Worm (Caenorhabditis elegans) whole organism, L1 larva: Measurements from ENCODE around the gene hum-5.

Source experiments
- C04F5.9 ChIP-seq: sonication (generic microtip); optimal IDR thresholded peaks from 2 replicates; lab custom pipeline; 2016; ENCODE audit warnings: missing genetic modification characterization, missing compliant biosample characterization
- C16A3.4 ChIP-seq: fragments of 150-350 bp; optimal IDR thresholded peaks from 2 replicates; lab custom pipeline; 2014; ENCODE audit warnings: missing biosample characterization, missing genetic modification characterization
- F16B12.6 ChIP-seq: fragments of 150-350 bp; optimal IDR thresholded peaks from 2 replicates; lab custom pipeline; 2014; ENCODE audit warnings: missing biosample characterization, missing genetic modification characterization
- aha-1 ChIP-seq: fragments of 150-350 bp; optimal IDR thresholded peaks from 2 replicates; lab custom pipeline; 2014; ENCODE audit warnings: missing biosample characterization, missing genetic modification characterization
- blmp-1 ChIP-seq: fragments of 150-350 bp; optimal IDR thresholded peaks from 2 replicates; lab custom pipeline; 2014; ENCODE audit warnings: missing biosample characterization, missing genetic modification characterization
- dpl-1 ChIP-seq, 3 experiments: fragments of 150-350 bp in 2 of 3; sonication (generic microtip) in 1 of 3; optimal IDR thresholded peaks; 2 replicates each; lab custom pipeline; 2014 to 2017; ENCODE audit warnings: missing biosample characterization in 3 of 3, missing genetic modification characterization in 3 of 3, missing genetic modification reagents in 3 of 3
- dsc-1 ChIP-seq: sonication (generic microtip); optimal IDR thresholded peaks from 2 replicates; lab custom pipeline; 2016; ENCODE audit warnings: mild to moderate bottlenecking, missing genetic modification characterization, missing compliant biosample characterization
- efl-1 ChIP-seq, 4 experiments: fragments of 150-350 bp; optimal IDR thresholded peaks in 3 of 4; peaks in 1 of 4; 1 replicate in 1 of 4; 2 replicates in 3 of 4; lab custom pipeline; 2014; ENCODE audit warnings: missing biosample characterization in 2 of 4, missing genetic modification characterization in 2 of 4, missing genetic modification reagents in 2 of 4
- fkh-10 ChIP-seq: sonication (generic microtip); optimal IDR thresholded peaks from 2 replicates; lab custom pipeline; 2017; ENCODE audit warnings: missing biosample characterization, missing genetic modification reagents, missing genetic modification characterization
- fkh-4 ChIP-seq: sonication (generic microtip); optimal IDR thresholded peaks from 2 replicates; lab custom pipeline; 2016; ENCODE audit warnings: missing compliant biosample characterization, missing genetic modification characterization, borderline replicate concordance
- grh-1 ChIP-seq: fragments of 200-800 bp; sonication (Bioruptor generic); IDR thresholded peaks from 2 replicates; pipeline ENCODE4 v1.3.6; 2022; ENCODE audit warnings: missing genetic modification reagents, missing genetic modification characterization, missing compliant biosample characterization
- hlh-4 ChIP-seq: sonication (generic microtip); optimal IDR thresholded peaks from 2 replicates; lab custom pipeline; 2016; ENCODE audit warnings: mild to moderate bottlenecking, missing genetic modification characterization, missing compliant biosample characterization
- irx-1 ChIP-seq: sonication (generic microtip); optimal IDR thresholded peaks from 2 replicates; lab custom pipeline; 2016; ENCODE audit warnings: missing genetic modification characterization, missing compliant biosample characterization
- jun-1 ChIP-seq: fragments of 150-350 bp; optimal IDR thresholded peaks from 2 replicates; lab custom pipeline; 2014; ENCODE audit warnings: missing biosample characterization, missing genetic modification reagents, missing genetic modification characterization
- lin-13 ChIP-seq: fragments of 150-350 bp; optimal IDR thresholded peaks from 2 replicates; lab custom pipeline; 2014; ENCODE audit warnings: missing biosample characterization, missing genetic modification reagents, missing genetic modification characterization
- lin-15B ChIP-seq: fragments of 150-350 bp; sonication (generic microtip); optimal IDR thresholded peaks from 3 replicates; lab custom pipeline; 2014; ENCODE audit warnings: missing biosample characterization, missing genetic modification characterization
- lin-35 ChIP-seq, 2 experiments: fragments of 150-350 bp; optimal IDR thresholded peaks; 2 replicates each; lab custom pipeline; 2014; ENCODE audit warnings: missing biosample characterization in 2 of 2, missing genetic modification characterization in 2 of 2, missing genetic modification reagents in 2 of 2
- lsy-2 ChIP-seq, 2 experiments: fragments of 150-350 bp; optimal IDR thresholded peaks; 2 replicates each; lab custom pipeline; 2014; ENCODE audit warnings: missing biosample characterization in 2 of 2, missing genetic modification characterization in 2 of 2
- mef-2 ChIP-seq: fragments of 150-350 bp; optimal IDR thresholded peaks from 2 replicates; lab custom pipeline; 2014; ENCODE audit warnings: missing biosample characterization, missing genetic modification characterization
- mep-1 ChIP-seq: fragments of 150-350 bp; optimal IDR thresholded peaks from 2 replicates; lab custom pipeline; 2014; ENCODE audit warnings: missing biosample characterization, missing genetic modification characterization
- nhr-11 ChIP-seq: fragments of 150-350 bp; optimal IDR thresholded peaks from 2 replicates; lab custom pipeline; 2014; ENCODE audit warnings: missing biosample characterization, missing genetic modification characterization
- nhr-19 ChIP-seq: fragments of 200-800 bp; sonication (Bioruptor generic); conservative IDR thresholded peaks from 2 replicates; pipeline ENCODE4 v1.3.6; 2022; ENCODE audit warnings: missing genetic modification characterization, missing compliant biosample characterization
- nhr-20 ChIP-seq: sonication (generic microtip); optimal IDR thresholded peaks from 2 replicates; lab custom pipeline; 2016; ENCODE audit warnings: mild to moderate bottlenecking, missing genetic modification characterization, missing compliant biosample characterization
- nhr-28 ChIP-seq: fragments of 150-350 bp; optimal IDR thresholded peaks from 2 replicates; lab custom pipeline; 2014; ENCODE audit warnings: missing biosample characterization, missing genetic modification characterization
- nhr-47 ChIP-seq: sonication (generic microtip); optimal IDR thresholded peaks from 2 replicates; lab custom pipeline; 2016; ENCODE audit warnings: mild to moderate bottlenecking, missing genetic modification characterization, moderate library complexity, missing compliant biosample characterization
- nhr-84 ChIP-seq: sonication (generic microtip); optimal IDR thresholded peaks from 2 replicates; lab custom pipeline; 2017; ENCODE audit warnings: missing biosample characterization, missing genetic modification characterization
- pqm-1 ChIP-seq: sonication (generic microtip); optimal IDR thresholded peaks from 3 replicates; lab custom pipeline; 2017; ENCODE audit warnings: missing biosample characterization, missing genetic modification characterization
- rnt-1 ChIP-seq: sonication (generic microtip); optimal IDR thresholded peaks from 2 replicates; lab custom pipeline; 2016; ENCODE audit warnings: mild to moderate bottlenecking, missing genetic modification characterization, moderate library complexity, missing compliant biosample characterization
- skn-1 ChIP-seq: fragments of 150-350 bp; optimal IDR thresholded peaks from 2 replicates; lab custom pipeline; 2014; ENCODE audit warnings: missing biosample characterization, missing genetic modification characterization
- snpc-4 ChIP-seq: fragments of 150-350 bp; optimal IDR thresholded peaks from 2 replicates; lab custom pipeline; 2014; ENCODE audit warnings: missing biosample characterization, missing genetic modification characterization
- sox-4 ChIP-seq: sonication (generic microtip); optimal IDR thresholded peaks from 2 replicates; lab custom pipeline; 2016; ENCODE audit warnings: missing genetic modification characterization, missing compliant biosample characterization
- sptf-1 ChIP-seq: fragments of 150-350 bp; optimal IDR thresholded peaks from 2 replicates; lab custom pipeline; 2014; ENCODE audit warnings: missing biosample characterization, missing genetic modification characterization
- tbx-2 ChIP-seq: sonication (generic microtip); optimal IDR thresholded peaks from 2 replicates; lab custom pipeline; 2016; ENCODE audit warnings: missing genetic modification characterization, missing compliant biosample characterization
- unc-30 ChIP-seq: sonication (generic microtip); optimal IDR thresholded peaks from 2 replicates; lab custom pipeline; 2017; ENCODE audit warnings: missing biosample characterization, missing genetic modification characterization
- unc-62 ChIP-seq: fragments of 150-350 bp; optimal IDR thresholded peaks from 2 replicates; lab custom pipeline; 2014; ENCODE audit warnings: missing biosample characterization, missing genetic modification reagents, missing genetic modification characterization
- xbp-1 ChIP-seq: sonication (generic microtip); optimal IDR thresholded peaks from 2 replicates; lab custom pipeline; 2016; ENCODE audit warnings: missing genetic modification characterization, missing compliant biosample characterization
- zag-1 ChIP-seq: fragments of 150-350 bp; optimal IDR thresholded peaks from 2 replicates; lab custom pipeline; 2014; ENCODE audit warnings: missing biosample characterization, missing genetic modification characterization
- zip-4 ChIP-seq: fragments of 200-800 bp; sonication (Bioruptor generic); optimal IDR thresholded peaks from 2 replicates; lab custom pipeline; 2018; ENCODE audit warnings: mild to moderate bottlenecking, missing genetic modification characterization, moderate library complexity, missing compliant biosample characterization

hum-5 gene

ce11 chrIII:4058643-4059042 lies 22.0 kb upstream of the hum-5 start, which contains the start of gene his-69:
TSS of gene his-69 (minus strand) at chrIII:4058743.
- no peak for TF ChIP-seq pqm-1 (tag; lab: Kevin White, UChicago)
- no peak for TF ChIP-seq snpc-4 (tag; lab: Kevin White, UChicago)
- no peak for TF ChIP-seq unc-30
- TF ChIP-seq zip-4 (GFP tag; lab: Kevin White, UChicago), result no peak
- no peak for TF ChIP-seq unc-62 (GFP tag; lab: Kevin White, UChicago)
- TF ChIP-seq nhr-47 (tag; lab: Kevin White, UChicago), result no peak
- no peak for TF ChIP-seq irx-1 (tag; lab: Kevin White, UChicago)
- no peak for TF ChIP-seq lin-13 (GFP tag; lab: Kevin White, UChicago)
- TF ChIP-seq hlh-4 (tag; lab: Kevin White, UChicago), result no peak
- no peak for TF ChIP-seq lin-15B (tag; lab: Kevin White, UChicago)
- no peak for TF ChIP-seq nhr-19 (GFP tag; lab: Robert Waterston, UW)
- TF ChIP-seq sptf-1 (tag; lab: Kevin White, UChicago), result no peak
- TF ChIP-seq aha-1 (tag; lab: Kevin White, UChicago), result no peak
- TF ChIP-seq C04F5.9 (tag; lab: Kevin White, UChicago), result no peak
- no peak for TF ChIP-seq fkh-4 (tag; lab: Kevin White, UChicago)
- no peak for TF ChIP-seq dsc-1 (tag; lab: Kevin White, UChicago)
- no peak for TF ChIP-seq nhr-28 (tag; lab: Kevin White, UChicago)
- TF ChIP-seq, all 84 proteins: peak for 0

ce11 chrIII:4057894-4058293 lies 21.3 kb upstream of the hum-5 start, which contains the start of gene rcq-5:
TSS of gene rcq-5 (minus strand) at chrIII:4057976.
- TF ChIP-seq irx-1 (tag; lab: Kevin White, UChicago) (no peak), nhr-47 (tag; lab: Kevin White, UChicago) (peak; percentile 18), F16B12.6 (no peak), sox-4 (no peak), lsy-2 (tag; optimal IDR thresholded peaks at IDR 0.05; lab: Kevin White, UChicago) (peak; percentile 43 to 73), rnt-1 (no peak), dpl-1 (GFP tag; optimal IDR thresholded peaks at IDR 0.05; lab: Kevin White, UChicago) (peak; percentile 78 to 90 (median 88)), skn-1 (tag; lab: Kevin White, UChicago) (peak; percentile 50), grh-1 (no peak), xbp-1 (tag; lab: Kevin White, UChicago) (peak; percentile 16), fkh-10 (GFP tag; lab: Kevin White, UChicago) (no peak), mef-2 (no peak), snpc-4 (tag; lab: Kevin White, UChicago) (no peak), efl-1 (optimal IDR thresholded peaks at IDR 0.05; lab: Kevin White, UChicago) (peak; percentile 14 to 90), efl-1 (GFP tag; optimal IDR thresholded peaks at IDR 0.05 in 1 of 2; lab: Kevin White, UChicago) (peak; percentile 89 to 99), nhr-20 (no peak), unc-62 (GFP tag; lab: Kevin White, UChicago) (no peak), C16A3.4 (tag; lab: Kevin White, UChicago) (peak; percentile 56), lin-15B (tag; lab: Kevin White, UChicago) (peak; percentile 7), blmp-1 (tag; lab: Kevin White, UChicago) (no peak), jun-1 (tag; lab: Kevin White, UChicago) (no peak), nhr-84 (tag; lab: Kevin White, UChicago) (no peak), C04F5.9 (tag; lab: Kevin White, UChicago) (no peak), lin-35 (GFP tag; optimal IDR thresholded peaks at IDR 0.05; lab: Kevin White, UChicago) (peak; percentile 84 to 96), nhr-11 (tag; lab: Kevin White, UChicago) (no peak), tbx-2 (tag; lab: Kevin White, UChicago) (no peak), zag-1 (tag; lab: Kevin White, UChicago) (no peak), mep-1 (tag; lab: Kevin White, UChicago) (peak; percentile 43), pqm-1 (tag; lab: Kevin White, UChicago) (no peak)
- TF ChIP-seq, all 84 proteins: peak for 10

ce11 chrIII:4049150-4049549 lies 12.5 kb upstream of the hum-5 start:
- TF ChIP-seq efl-1 (optimal IDR thresholded peaks at IDR 0.05; lab: Kevin White, UChicago) (no peak), efl-1 (GFP tag; optimal IDR thresholded peaks at IDR 0.05 in 1 of 2; lab: Kevin White, UChicago) (peak in 1 of 2 experiments; percentile 32), mep-1 (tag; lab: Kevin White, UChicago) (no peak)
